Worm (Caenorhabditis elegans) whole organism, L1 larva: Measurements from ENCODE around the gene Y75B12B.13.

Experiments
- C16A3.4 ChIP-seq: fragments of 150-350 bp; optimal IDR thresholded peaks from 2 replicates; lab custom pipeline; 2014; ENCODE audit warnings: missing biosample characterization, missing genetic modification characterization
- C34B4.2 ChIP-seq: sonication (generic microtip); optimal IDR thresholded peaks from 2 replicates; lab custom pipeline; 2017; ENCODE audit warnings: mild to moderate bottlenecking, missing genetic modification characterization, missing compliant biosample characterization
- F16B12.6 ChIP-seq: fragments of 150-350 bp; optimal IDR thresholded peaks from 2 replicates; lab custom pipeline; 2014; ENCODE audit warnings: missing biosample characterization, missing genetic modification characterization
- aly-2 ChIP-seq: fragments of 150-350 bp; optimal IDR thresholded peaks from 2 replicates; lab custom pipeline; 2014; ENCODE audit warnings: missing biosample characterization, missing genetic modification characterization
- ama-1 ChIP-seq: fragments of 150-350 bp; optimal IDR thresholded peaks from 2 replicates; lab custom pipeline; 2014
- ceh-63 ChIP-seq: fragments of 200-800 bp; sonication (Bioruptor generic); optimal IDR thresholded peaks from 2 replicates; lab custom pipeline; 2018; ENCODE audit warnings: mild to moderate bottlenecking, missing genetic modification characterization, missing compliant biosample characterization
- dpl-1 ChIP-seq, 3 experiments: fragments of 150-350 bp in 2 of 3; sonication (generic microtip) in 1 of 3; optimal IDR thresholded peaks; 2 replicates each; lab custom pipeline; 2014 to 2017; ENCODE audit warnings: missing biosample characterization in 3 of 3, missing genetic modification characterization in 3 of 3, missing genetic modification reagents in 3 of 3
- dsc-1 ChIP-seq: sonication (generic microtip); optimal IDR thresholded peaks from 2 replicates; lab custom pipeline; 2016; ENCODE audit warnings: mild to moderate bottlenecking, missing genetic modification characterization, missing compliant biosample characterization
- efl-1 ChIP-seq, 4 experiments: fragments of 150-350 bp; optimal IDR thresholded peaks in 3 of 4; peaks in 1 of 4; 1 replicate in 1 of 4; 2 replicates in 3 of 4; lab custom pipeline; 2014; ENCODE audit warnings: missing biosample characterization in 2 of 4, missing genetic modification characterization in 2 of 4, missing genetic modification reagents in 2 of 4
- efl-3 ChIP-seq: fragments of 200-800 bp; sonication (Bioruptor generic); optimal IDR thresholded peaks from 2 replicates; lab custom pipeline; 2018; ENCODE audit warnings: mild to moderate bottlenecking, missing genetic modification characterization, missing compliant biosample characterization
- elt-3 ChIP-seq, 6 experiments: fragments of 150-350 bp in 1 of 6; sonication (generic microtip); optimal IDR thresholded peaks; 2 replicates each; lab custom pipeline; 2017 to 2018; ENCODE audit warnings: missing biosample characterization in 6 of 6, missing genetic modification characterization in 6 of 6, inconsistent platforms in 1 of 6
- fkh-8 ChIP-seq: sonication (generic microtip); optimal IDR thresholded peaks from 2 replicates; lab custom pipeline; 2016; ENCODE audit warnings: mild to moderate bottlenecking, missing genetic modification characterization, missing compliant biosample characterization
- fos-1 ChIP-seq: fragments of 150-350 bp; optimal IDR thresholded peaks from 2 replicates; lab custom pipeline; 2014; ENCODE audit warnings: missing biosample characterization, missing genetic modification characterization
- irx-1 ChIP-seq: sonication (generic microtip); optimal IDR thresholded peaks from 2 replicates; lab custom pipeline; 2016; ENCODE audit warnings: missing genetic modification characterization, missing compliant biosample characterization
- isw-1 ChIP-seq: fragments of 200-800 bp; sonication (Bioruptor generic); IDR thresholded peaks from 2 replicates; pipeline ENCODE4 v1.3.6; 2022; ENCODE audit warnings: missing genetic modification characterization, missing compliant biosample characterization
- jun-1 ChIP-seq: fragments of 150-350 bp; optimal IDR thresholded peaks from 2 replicates; lab custom pipeline; 2014; ENCODE audit warnings: missing biosample characterization, missing genetic modification reagents, missing genetic modification characterization
- lin-15B ChIP-seq: fragments of 150-350 bp; sonication (generic microtip); optimal IDR thresholded peaks from 3 replicates; lab custom pipeline; 2014; ENCODE audit warnings: missing biosample characterization, missing genetic modification characterization
- lir-3 ChIP-seq: sonication (generic microtip); optimal IDR thresholded peaks from 2 replicates; lab custom pipeline; 2016; ENCODE audit warnings: mild to moderate bottlenecking, missing genetic modification characterization, moderate library complexity, missing compliant biosample characterization; ENCODE audit not compliant: poor library complexity
- lsy-2 ChIP-seq, 2 experiments: fragments of 150-350 bp; optimal IDR thresholded peaks; 2 replicates each; lab custom pipeline; 2014; ENCODE audit warnings: missing biosample characterization in 2 of 2, missing genetic modification characterization in 2 of 2
- mdl-1 ChIP-seq, 2 experiments: fragments of 150-350 bp; optimal IDR thresholded peaks; 2 replicates each; lab custom pipeline; 2014 to 2017; ENCODE audit warnings: missing biosample characterization in 2 of 2, missing genetic modification characterization in 2 of 2, inconsistent platforms in 1 of 2
- mep-1 ChIP-seq: fragments of 150-350 bp; optimal IDR thresholded peaks from 2 replicates; lab custom pipeline; 2014; ENCODE audit warnings: missing biosample characterization, missing genetic modification characterization
- nhr-11 ChIP-seq: fragments of 150-350 bp; optimal IDR thresholded peaks from 2 replicates; lab custom pipeline; 2014; ENCODE audit warnings: missing biosample characterization, missing genetic modification characterization
- nhr-19 ChIP-seq: fragments of 200-800 bp; sonication (Bioruptor generic); conservative IDR thresholded peaks from 2 replicates; pipeline ENCODE4 v1.3.6; 2022; ENCODE audit warnings: missing genetic modification characterization, missing compliant biosample characterization
- nhr-20 ChIP-seq: sonication (generic microtip); optimal IDR thresholded peaks from 2 replicates; lab custom pipeline; 2016; ENCODE audit warnings: mild to moderate bottlenecking, missing genetic modification characterization, missing compliant biosample characterization
- nhr-237 ChIP-seq: fragments of 150-350 bp; optimal IDR thresholded peaks from 2 replicates; lab custom pipeline; 2014; ENCODE audit warnings: missing biosample characterization, missing genetic modification characterization
- nhr-71 ChIP-seq: sonication (generic microtip); optimal IDR thresholded peaks from 2 replicates; lab custom pipeline; 2016; ENCODE audit warnings: mild to moderate bottlenecking, missing genetic modification characterization, moderate library complexity, missing compliant biosample characterization
- nhr-77 ChIP-seq: fragments of 150-350 bp; optimal IDR thresholded peaks from 2 replicates; lab custom pipeline; 2014; ENCODE audit warnings: missing biosample characterization, missing genetic modification characterization
- nhr-90 ChIP-seq: sonication (generic microtip); optimal IDR thresholded peaks from 2 replicates; lab custom pipeline; 2016; ENCODE audit warnings: mild to moderate bottlenecking, missing genetic modification characterization, missing compliant biosample characterization; ENCODE audit not compliant: poor library complexity
- pax-3 ChIP-seq: fragments of 200-800 bp; sonication (Bioruptor generic); optimal IDR thresholded peaks from 2 replicates; lab custom pipeline; 2018; ENCODE audit warnings: mild to moderate bottlenecking, missing genetic modification characterization, moderate library complexity, missing compliant biosample characterization
- pqm-1 ChIP-seq: sonication (generic microtip); optimal IDR thresholded peaks from 3 replicates; lab custom pipeline; 2017; ENCODE audit warnings: missing biosample characterization, missing genetic modification characterization
- skn-1 ChIP-seq: fragments of 150-350 bp; optimal IDR thresholded peaks from 2 replicates; lab custom pipeline; 2014; ENCODE audit warnings: missing biosample characterization, missing genetic modification characterization
- snpc-4 ChIP-seq: fragments of 150-350 bp; optimal IDR thresholded peaks from 2 replicates; lab custom pipeline; 2014; ENCODE audit warnings: missing biosample characterization, missing genetic modification characterization
- unc-130 ChIP-seq: fragments of 150-350 bp; optimal IDR thresholded peaks from 2 replicates; lab custom pipeline; 2017; ENCODE audit warnings: missing biosample characterization, missing genetic modification characterization, inconsistent platforms
- zag-1 ChIP-seq: fragments of 150-350 bp; optimal IDR thresholded peaks from 2 replicates; lab custom pipeline; 2014; ENCODE audit warnings: missing biosample characterization, missing genetic modification characterization
- zip-4 ChIP-seq: fragments of 200-800 bp; sonication (Bioruptor generic); optimal IDR thresholded peaks from 2 replicates; lab custom pipeline; 2018; ENCODE audit warnings: mild to moderate bottlenecking, missing genetic modification characterization, moderate library complexity, missing compliant biosample characterization

Y75B12B.13 gene

ce11 chrV:15193909-15194308, at the start of gene Y75B12B.13:
TSS of gene Y75B12B.13 (minus strand) at chrV:15194009.
- TF ChIP-seq nhr-71 (tag; lab: Kevin White, UChicago) (no peak), efl-1 (optimal IDR thresholded peaks at IDR 0.05; lab: Kevin White, UChicago) (no peak), efl-1 (GFP tag; optimal IDR thresholded peaks at IDR 0.05 in 1 of 2; lab: Kevin White, UChicago) (peak in 1 of 2 experiments; percentile 51), aly-2 (tag; lab: Kevin White, UChicago) (no peak)

ce11 chrV:15241259-15241658, 47.5 kb upstream of the Y75B12B.13 start, which contains the start of gene chil-12:
TSS of gene chil-12 (plus strand) at chrV:15241559.
- no peak for TF ChIP-seq jun-1
- TF ChIP-seq nhr-11 (tag; lab: Kevin White, UChicago) = no peak
- no peak for TF ChIP-seq dsc-1 (tag; lab: Kevin White, UChicago)
- no peak for TF ChIP-seq elt-3 (tag; optimal IDR thresholded peaks at IDR 0.05; lab: Kevin White, UChicago)
- no peak for TF ChIP-seq aly-2 (tag; lab: Kevin White, UChicago)
- no peak for TF ChIP-seq skn-1 (tag; lab: Kevin White, UChicago)
- no peak for TF ChIP-seq fkh-8 (tag; lab: Kevin White, UChicago)
- no peak for TF ChIP-seq nhr-90 (tag; lab: Kevin White, UChicago)
- no peak for TF ChIP-seq mep-1 (tag; lab: Kevin White, UChicago)
- no peak for TF ChIP-seq F16B12.6 (tag; lab: Kevin White, UChicago)
- TF ChIP-seq ama-1 (lab: Kevin White, UChicago) = no peak
- TF ChIP-seq irx-1 (tag; lab: Kevin White, UChicago) = no peak
- TF ChIP-seq efl-3 (GFP tag; lab: Kevin White, UChicago) = no peak
- no peak for TF ChIP-seq unc-130 (tag; lab: Kevin White, UChicago)
- no peak for TF ChIP-seq nhr-77 (tag; lab: Kevin White, UChicago)

- TF ChIP-seq snpc-4 (no peak), ceh-63 (GFP tag; lab: Kevin White, UChicago) (no peak), nhr-20 (no peak), ama-1 (lab: Kevin White, UChicago) (no peak), lin-15B (tag; lab: Kevin White, UChicago) (no peak), jun-1 (no peak), zag-1 (tag; lab: Kevin White, UChicago) (no peak), dpl-1 (GFP tag; optimal IDR thresholded peaks at IDR 0.05; lab: Kevin White, UChicago) (no peak), lsy-2 (tag; optimal IDR thresholded peaks at IDR 0.05; lab: Kevin White, UChicago) (no peak), lir-3 (tag; lab: Kevin White, UChicago) (no peak), nhr-237 (tag; lab: Kevin White, UChicago) (no peak), pqm-1 (tag; lab: Kevin White, UChicago) (no peak), unc-130 (tag; lab: Kevin White, UChicago) (no peak)
These were observed 46.4 kb upstream of the Y75B12B.13 start, which contains the start of gene srw-11 for ce11 chrV:15240215-15240614. TSS of gene srw-11 (minus strand) at chrV:15240315.

ce11 chrV:15238552-15238951, 44.7 kb upstream of the Y75B12B.13 start, which contains the start of gene srw-12:
TSS of gene srw-12 (minus strand) at chrV:15238652.
- TF ChIP-seq fos-1 = no peak
- no peak for TF ChIP-seq aly-2 (tag; lab: Kevin White, UChicago)
- no peak for TF ChIP-seq pax-3
- TF ChIP-seq zip-4 = no peak
- TF ChIP-seq C34B4.2 (tag; lab: Kevin White, UChicago) = no peak
- no peak for TF ChIP-seq mdl-1 (tag; optimal IDR thresholded peaks at IDR 0.05; lab: Kevin White, UChicago)
- TF ChIP-seq nhr-19 = no peak
- no peak for TF ChIP-seq isw-1
- no peak for TF ChIP-seq ceh-63 (GFP tag; lab: Kevin White, UChicago)
- TF ChIP-seq C16A3.4 (tag; lab: Kevin White, UChicago) = no peak
- no peak for TF ChIP-seq nhr-237 (tag; lab: Kevin White, UChicago)
